Worm (Caenorhabditis elegans): Measurements from ENCODE around the gene C49F5.8.
"Not testable (repeated sequence)": the region's sequence is repeated elsewhere in the genome, so short reads cannot be mapped to it uniquely, and the experiment has no call there.

The C49F5.8 gene

DNA sequence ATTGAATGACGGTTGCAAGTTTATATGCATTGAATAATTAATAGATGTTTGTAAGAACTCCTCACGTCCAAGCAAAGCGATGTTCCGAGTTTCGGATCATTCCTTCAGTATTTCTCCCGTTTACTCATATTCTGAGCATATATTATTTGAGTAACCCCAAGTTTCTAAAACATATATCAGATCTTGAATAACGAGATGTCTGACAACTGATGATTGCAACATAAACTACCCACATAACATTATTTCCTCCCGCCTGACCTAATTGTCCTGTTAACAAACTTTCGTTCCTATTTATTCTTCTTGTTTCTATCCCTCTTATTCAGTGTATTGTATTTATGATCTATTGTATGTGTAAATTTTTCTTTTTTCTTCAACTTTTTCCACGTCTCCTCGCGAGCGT, 1.2 kb downstream of the C49F5.8 start, which contains the start of gene C49F5.13:
TSS of gene C49F5.13 (plus strand) at position 301 of the 400 bp plus-strand sequence.
- TF ChIP-seq ceh-28 (tag; optimal IDR thresholded peaks at IDR 0.05); unc-62 (GFP tag; optimal IDR thresholded peaks at IDR 0.05); tbx-2 (tag; optimal IDR thresholded peaks at IDR 0.05): not testable (repeated sequence)

DNA sequence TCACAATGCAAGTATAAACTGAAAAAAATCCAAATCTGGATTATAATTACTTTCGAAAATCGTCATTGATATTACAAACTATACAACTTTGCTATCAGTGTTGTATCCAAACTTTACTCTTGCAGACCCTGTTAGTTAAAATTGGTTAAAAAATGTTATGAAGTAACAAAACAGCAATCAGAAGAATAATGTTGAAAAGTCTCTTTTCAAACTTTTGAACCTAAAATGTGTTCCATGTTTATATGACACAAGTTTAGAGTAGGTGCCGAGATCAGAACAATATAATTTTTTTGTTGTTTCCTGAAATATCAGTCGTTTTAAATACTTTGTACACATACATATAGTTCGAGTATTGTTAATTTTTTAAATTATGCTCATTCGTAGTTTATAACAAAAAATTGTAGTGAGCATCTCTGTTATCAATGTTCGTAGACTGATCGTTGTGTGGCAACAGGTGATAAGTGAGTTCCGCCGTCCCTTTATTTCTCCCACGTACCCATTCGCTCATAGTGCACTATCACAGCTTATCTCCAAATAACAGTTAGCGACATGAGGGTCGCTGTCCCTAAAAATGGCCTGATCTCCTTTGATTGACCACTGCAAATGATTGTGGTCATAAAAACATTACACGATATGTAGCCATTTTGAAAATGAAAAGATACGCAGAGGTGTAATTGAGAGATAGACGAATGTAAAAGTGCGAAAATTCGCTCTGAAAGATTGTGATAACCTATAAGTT, 2.3 kb downstream of the C49F5.8 start:
- TF ChIP-seq elt-3 (tag; optimal IDR thresholded peaks at IDR 0.05): peak in 2 of 3 experiments; percentile 22 to 68
- peak; percentile 94 for TF ChIP-seq elt-2 (tag; optimal IDR thresholded peaks at IDR 0.05)
- TF ChIP-seq fos-1 (tag; optimal IDR thresholded peaks at IDR 0.05): no peak
- no peak for TF ChIP-seq nhr-11 (tag; optimal IDR thresholded peaks at IDR 0.05)
- TF ChIP-seq jun-1 (tag; optimal IDR thresholded peaks at IDR 0.05): peak; percentile 33
- TF ChIP-seq pqm-1 (tag; optimal IDR thresholded peaks at IDR 0.05): peak; percentile 54
- TF ChIP-seq ama-1 (optimal IDR thresholded peaks at IDR 0.05): no peak

DNA sequence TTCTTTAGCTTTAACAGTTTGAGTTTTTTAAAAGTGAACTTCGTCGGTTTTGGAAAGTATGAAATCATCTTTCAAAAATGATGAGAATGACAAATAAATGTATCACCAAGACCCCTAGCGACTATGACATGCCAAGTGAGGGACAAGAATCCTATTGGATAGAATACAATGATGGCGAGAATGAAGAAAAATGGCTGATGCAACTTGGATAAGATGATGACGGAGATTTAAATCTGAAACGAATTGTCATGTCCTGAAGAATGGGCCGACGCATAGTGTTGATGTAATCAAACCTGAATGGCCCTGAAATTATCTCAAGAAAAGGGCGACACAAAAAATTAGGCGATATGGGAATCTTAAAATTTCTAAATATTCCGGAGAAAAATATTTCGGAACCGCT, 3.7 kb downstream of the C49F5.8 start:
- TF ChIP-seq ceh-9 (tag; optimal IDR thresholded peaks at IDR 0.05) (no peak), daf-12 (tag; optimal IDR thresholded peaks at IDR 0.05) (no peak), lin-15B (tag; optimal IDR thresholded peaks at IDR 0.05) (no peak), fkh-2 (tag; optimal IDR thresholded peaks at IDR 0.05) (no peak), egl-5 (tag; optimal IDR thresholded peaks at IDR 0.05) (no peak), mdl-1 (tag; optimal IDR thresholded peaks at IDR 0.05) (no peak), nhr-237 (tag; optimal IDR thresholded peaks at IDR 0.05) (no peak), nhr-23 (tag; optimal IDR thresholded peaks at IDR 0.05) (peak; percentile 27), nhr-25 (tag; optimal IDR thresholded peaks at IDR 0.05) (peak; percentile 47), ztf-11 (tag; optimal IDR thresholded peaks at IDR 0.05) (no peak), unc-39 (tag; optimal IDR thresholded peaks at IDR 0.05) (no peak), mml-1 (tag; optimal IDR thresholded peaks at IDR 0.05) (no peak), nhr-43 (tag; optimal IDR thresholded peaks at IDR 0.05; ENCODE audit: poor library complexity, severe bottlenecking) (no peak), unc-62 (GFP tag; optimal IDR thresholded peaks at IDR 0.05) (no peak), elt-1 (tag; optimal IDR thresholded peaks at IDR 0.05) (peak; percentile 74), eor-1 (tag; optimal IDR thresholded peaks at IDR 0.05) (no peak)

DNA sequence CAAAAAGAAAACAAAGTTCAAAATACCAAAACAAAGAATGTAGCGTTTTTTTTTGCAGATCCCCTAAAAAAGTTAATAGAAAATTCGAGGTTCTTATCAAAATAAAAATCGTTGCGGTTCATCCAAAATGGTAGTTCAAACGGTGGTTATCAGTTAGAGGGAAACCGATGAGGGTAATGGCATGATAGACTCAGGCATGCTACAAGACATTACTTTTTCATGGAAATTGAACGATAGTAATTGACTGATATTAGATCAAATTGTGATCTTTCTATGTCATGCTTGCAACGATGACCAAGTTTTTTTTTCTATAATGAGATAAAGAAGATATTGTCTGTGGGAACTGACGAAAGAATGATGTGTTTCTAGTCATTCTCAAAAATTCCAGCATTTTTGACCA, 4.6 kb downstream of the C49F5.8 start:
- TF ChIP-seq skn-1 (tag; optimal IDR thresholded peaks at IDR 0.05) (no peak), elt-2 (tag; optimal IDR thresholded peaks at IDR 0.05) (peak; percentile 83), mdl-1 (tag; optimal IDR thresholded peaks at IDR 0.05) (no peak), mml-1 (tag; optimal IDR thresholded peaks at IDR 0.05) (no peak), daf-12 (tag; optimal IDR thresholded peaks at IDR 0.05) (no peak), nhr-28 (tag; optimal IDR thresholded peaks at IDR 0.05) (no peak), unc-39 (tag; optimal IDR thresholded peaks at IDR 0.05) (no peak), nhr-77 (tag; optimal IDR thresholded peaks at IDR 0.05) (no peak), nhr-12 (tag; optimal IDR thresholded peaks at IDR 0.05) (no peak), lin-39 (tag; optimal IDR thresholded peaks at IDR 0.05) (no peak), nfya-1 (tag; optimal IDR thresholded peaks at IDR 0.05; ENCODE audit: insufficient read depth) (peak; percentile 0), lin-15B (tag; optimal IDR thresholded peaks at IDR 0.05) (no peak), elt-3 (tag; optimal IDR thresholded peaks at IDR 0.05) (peak in 1 of 3 experiments; percentile 19), egl-27 (tag; optimal IDR thresholded peaks at IDR 0.05) (no peak), fkh-2 (tag; optimal IDR thresholded peaks at IDR 0.05) (no peak), nhr-67 (tag; optimal IDR thresholded peaks at IDR 0.05) (no peak), nhr-43 (tag; optimal IDR thresholded peaks at IDR 0.05; ENCODE audit: poor library complexity, severe bottlenecking) (peak; percentile 10), sea-2 (GFP tag; optimal IDR thresholded peaks at IDR 0.05) (no peak), fos-1 (tag; optimal IDR thresholded peaks at IDR 0.05) (peak; percentile 40), pqm-1 (tag; optimal IDR thresholded peaks at IDR 0.05) (peak; percentile 93)

- no peak for TF ChIP-seq nhr-11 (tag; optimal IDR thresholded peaks at IDR 0.05)
- no peak for TF ChIP-seq lin-15B (tag; optimal IDR thresholded peaks at IDR 0.05)
- TF ChIP-seq nhr-23 (tag; optimal IDR thresholded peaks at IDR 0.05): peak; percentile 3
Measured at ce11 chrX:11965163-11965562, 5.2 kb downstream of the C49F5.8 start.
